Fruit fly (Drosophila melanogaster) Kc167 (cell line): ENCODE data around the gene E23.

Experiments used
- Myc ChIP-seq: fragments of >200 bp; optimal IDR thresholded peaks from 2 replicates; lab custom pipeline; 2017; ENCODE audit warnings: missing external identifiers
- Sin3A ChIP-seq: fragments of >200 bp; optimal IDR thresholded peaks from 2 replicates; lab custom pipeline; 2018; ENCODE audit warnings: missing external identifiers
- h ChIP-seq: fragments of >200 bp; optimal IDR thresholded peaks from 3 replicates; lab custom pipeline; 2018; ENCODE audit warnings: missing external identifiers
- insv ChIP-seq: fragments of >200 bp; optimal IDR thresholded peaks from 3 replicates; lab custom pipeline; 2018; ENCODE audit warnings: missing external identifiers
- psq ChIP-seq: fragments of >200 bp; optimal IDR thresholded peaks from 2 replicates; lab custom pipeline; 2017; ENCODE audit warnings: missing external identifiers
- ttk ChIP-seq: sonication (Bioruptor generic); optimal IDR thresholded peaks from 2 replicates; lab custom pipeline; 2017; ENCODE audit warnings: missing external identifiers

dm6 chr2L:3348146-3348747 lies 6.4 kb downstream of the E23 start:
- no peak for TF ChIP-seq Sin3A
- TF ChIP-seq ttk (lab: Kevin White, UChicago) = no peak
- no peak for TF ChIP-seq Myc
- no peak for TF ChIP-seq psq (lab: Kevin White, UChicago)
- TF ChIP-seq h (lab: Kevin White, UChicago) = no peak
- TF ChIP-seq insv (lab: Kevin White, UChicago) = no peak
